Worm (Caenorhabditis elegans) whole organism, mixed stage, embryonic: ENCODE results near the gene rpi-1.

Source experiments
- blmp-1 ChIP-seq: fragments of 150-350 bp; optimal IDR thresholded peaks from 2 replicates; lab custom pipeline; 2014; ENCODE audit warnings: missing biosample characterization, missing genetic modification characterization
- cnd-1 ChIP-seq: fragments of 200-800 bp; sonication (Bioruptor generic); optimal IDR thresholded peaks from 2 replicates; lab custom pipeline; 2018; ENCODE audit warnings: mild to moderate bottlenecking, missing genetic modification characterization, missing compliant biosample characterization
- elt-1 ChIP-seq: sonication (generic microtip); optimal IDR thresholded peaks from 2 replicates; lab custom pipeline; 2017; ENCODE audit warnings: missing genetic modification characterization, mild to moderate bottlenecking, missing compliant biosample characterization, antibody characterized with exemption, moderate library complexity, borderline replicate concordance; ENCODE audit not compliant: insufficient read depth
- nhr-28 ChIP-seq: fragments of 150-350 bp; optimal IDR thresholded peaks from 2 replicates; lab custom pipeline; 2014; ENCODE audit warnings: missing biosample characterization, missing genetic modification characterization

DNA sequence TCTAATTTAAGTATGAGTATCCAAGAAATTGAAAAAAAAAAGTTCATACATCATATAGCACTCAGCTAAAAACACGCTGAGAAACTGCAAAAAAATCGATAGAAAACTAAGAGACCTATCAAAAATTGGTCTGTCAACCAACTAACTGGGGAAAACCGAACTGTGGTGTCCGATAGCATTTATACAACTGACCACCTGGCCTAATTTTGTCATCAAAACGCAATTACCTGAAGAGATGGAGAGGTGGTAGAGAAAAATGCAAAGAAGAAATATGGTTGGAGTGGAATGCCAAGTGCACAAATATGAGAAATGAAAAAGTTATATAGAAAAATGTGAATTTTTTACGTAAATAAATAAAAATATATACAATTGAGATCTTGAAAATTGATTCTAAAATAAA is 11.3 kb upstream of the rpi-1 start, which contains the start of gene Y39G8B.1:
- TF ChIP-seq nhr-28 (no peak), cnd-1 (tag; lab: Kevin White, UChicago) (no peak), elt-1 (tag; lab: Kevin White, UChicago) (no peak), blmp-1 (tag; lab: Kevin White, UChicago) (no peak)
